Worm (Caenorhabditis elegans) whole organism, L1 larva: ENCODE data around the gene acdh-2.

ENCODE experiments used
- nhr-28 ChIP-seq: fragments of 150-350 bp; optimal IDR thresholded peaks from 2 replicates; lab custom pipeline; 2014; ENCODE audit warnings: missing biosample characterization, missing genetic modification characterization
- nhr-76 ChIP-seq: sonication (generic microtip); optimal IDR thresholded peaks from 2 replicates; lab custom pipeline; 2017; ENCODE audit warnings: missing biosample characterization, missing genetic modification characterization
- nhr-90 ChIP-seq: sonication (generic microtip); optimal IDR thresholded peaks from 2 replicates; lab custom pipeline; 2016; ENCODE audit warnings: mild to moderate bottlenecking, missing genetic modification characterization, missing compliant biosample characterization; ENCODE audit not compliant: poor library complexity
- pqm-1 ChIP-seq: sonication (generic microtip); optimal IDR thresholded peaks from 3 replicates; lab custom pipeline; 2017; ENCODE audit warnings: missing biosample characterization, missing genetic modification characterization
- sox-4 ChIP-seq: sonication (generic microtip); optimal IDR thresholded peaks from 2 replicates; lab custom pipeline; 2016; ENCODE audit warnings: missing genetic modification characterization, missing compliant biosample characterization
- sptf-1 ChIP-seq: fragments of 150-350 bp; optimal IDR thresholded peaks from 2 replicates; lab custom pipeline; 2014; ENCODE audit warnings: missing biosample characterization, missing genetic modification characterization

DNA sequence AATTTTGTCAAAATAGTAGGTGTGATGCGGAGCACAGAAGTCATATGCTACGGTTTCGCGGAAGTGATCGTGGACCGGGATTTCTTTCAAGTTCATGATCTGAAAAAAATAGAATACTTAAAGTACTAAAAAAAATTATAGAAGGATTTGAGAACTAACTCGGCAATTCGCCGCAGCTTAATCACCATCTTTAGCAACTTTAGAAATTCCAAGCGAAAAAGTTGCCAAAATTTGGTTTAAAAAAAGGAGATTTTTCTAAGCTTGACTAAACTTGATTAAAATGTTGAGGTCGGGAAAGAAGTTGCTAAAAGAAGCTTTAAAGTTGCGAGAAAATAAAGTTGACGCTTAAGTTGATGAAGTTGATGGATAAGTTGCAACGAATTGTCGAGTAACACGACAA is 29.6 kb downstream of the acdh-2 start, which contains the start of gene ZK177.9:
- TF ChIP-seq sptf-1 (tag; lab: Kevin White, UChicago) (no peak), sox-4 (tag; lab: Kevin White, UChicago) (no peak), nhr-28 (tag; lab: Kevin White, UChicago) (no peak), nhr-76 (tag; lab: Kevin White, UChicago) (no peak), pqm-1 (no peak), nhr-90 (tag; lab: Kevin White, UChicago) (no peak)
